Worm (Caenorhabditis elegans): ENCODE measurements around the gene letm-1.
A peak's percentile ranks its signal among the peaks of the same experiment; 100 is the strongest.

The letm-1 gene

ce11 chrV:13652322-13652721, 8.7 kb upstream of the letm-1 start:
- TF ChIP-seq odd-2 (tag; optimal IDR thresholded peaks at IDR 0.05) (no peak), hlh-30 (tag; optimal IDR thresholded peaks at IDR 0.05; ENCODE audit: insufficient read depth) (no peak), madf-2 (tag; optimal IDR thresholded peaks at IDR 0.05) (no peak), lim-6 (tag; optimal IDR thresholded peaks at IDR 0.05) (no peak), mec-3 (tag; optimal IDR thresholded peaks at IDR 0.05; ENCODE audit: borderline replicate concordance) (no peak), unc-86 (tag; optimal IDR thresholded peaks at IDR 0.05) (no peak), ets-4 (tag; optimal IDR thresholded peaks at IDR 0.05) (no peak), ceh-48 (tag; optimal IDR thresholded peaks at IDR 0.05) (no peak), pha-4 (tag; optimal IDR thresholded peaks at IDR 0.05) (no peak), ceh-18 (tag; optimal IDR thresholded peaks at IDR 0.05) (no peak), fkh-10 (GFP tag; optimal IDR thresholded peaks at IDR 0.05) (no peak), dve-1 (tag; optimal IDR thresholded peaks at IDR 0.05) (no peak), eyg-1 (tag; optimal IDR thresholded peaks at IDR 0.05) (no peak), hlh-6 (tag; optimal IDR thresholded peaks at IDR 0.05) (no peak), rnt-1 (tag; optimal IDR thresholded peaks at IDR 0.05) (no peak), ztf-16 (tag; optimal IDR thresholded peaks at IDR 0.05) (no peak)

- no peak for TF ChIP-seq ceh-48 (tag; optimal IDR thresholded peaks at IDR 0.05)
- no peak for TF ChIP-seq lin-11 (tag; optimal IDR thresholded peaks at IDR 0.05)
- no peak for TF ChIP-seq ceh-30 (tag; optimal IDR thresholded peaks at IDR 0.05)
- no peak for TF ChIP-seq K09A11.1 (tag; optimal IDR thresholded peaks at IDR 0.05; ENCODE audit: insufficient read depth)
Measured at ce11 chrV:13653713-13654393, 7.2 kb upstream of the letm-1 start, which contains the start of gene lpin-1. lpin-1 (minus strand) TSS chrV:13654129.

ce11 chrV:13654394-13654792, 6.7 kb upstream of the letm-1 start:
- TF ChIP-seq gmeb-2 (tag; optimal IDR thresholded peaks at IDR 0.05) (no peak), ets-4 (tag; optimal IDR thresholded peaks at IDR 0.05) (no peak), ref-2 (tag; optimal IDR thresholded peaks at IDR 0.05) (no peak), sox-4 (tag; optimal IDR thresholded peaks at IDR 0.05) (no peak), dmd-4 (tag; optimal IDR thresholded peaks at IDR 0.05; ENCODE audit: borderline replicate concordance) (no peak)

ce11 chrV:13655202-13655764, 5.8 kb upstream of the letm-1 start:
- TF ChIP-seq ceh-48 (tag; optimal IDR thresholded peaks at IDR 0.05) (peak; percentile 18), K02D7.2 (tag; optimal IDR thresholded peaks at IDR 0.05) (no peak), ceh-24 (tag; optimal IDR thresholded peaks at IDR 0.05) (no peak), hlh-30 (tag; optimal IDR thresholded peaks at IDR 0.05; ENCODE audit: insufficient read depth) (no peak), ztf-16 (tag; optimal IDR thresholded peaks at IDR 0.05) (no peak), ceh-6 (GFP tag; optimal IDR thresholded peaks at IDR 0.05) (no peak), ceh-18 (tag; optimal IDR thresholded peaks at IDR 0.05) (peak; percentile 41), ceh-31 (tag; optimal IDR thresholded peaks at IDR 0.05) (peak; percentile 78), pros-1 (tag; optimal IDR thresholded peaks at IDR 0.05) (peak; percentile 22), unc-55 (GFP tag; optimal IDR thresholded peaks at IDR 0.05) (peak; percentile 52), nfya-1 (tag; optimal IDR thresholded peaks at IDR 0.05) (peak; percentile 65), ceh-34 (tag; optimal IDR thresholded peaks at IDR 0.05) (peak; percentile 55), unc-3 (GFP tag; conservative IDR thresholded peaks at IDR 0.05) (no peak), unc-3 (tag; optimal IDR thresholded peaks at IDR 0.05) (no peak), ref-2 (tag; optimal IDR thresholded peaks at IDR 0.05) (peak; percentile 53), tbx-2 (tag; optimal IDR thresholded peaks at IDR 0.05) (peak; percentile 62), dve-1 (tag; optimal IDR thresholded peaks at IDR 0.05) (peak; percentile 21), unc-42 (tag; optimal IDR thresholded peaks at IDR 0.05) (peak; percentile 59), F13H6.1 (tag; optimal IDR thresholded peaks at IDR 0.05) (peak; percentile 20), K09A11.1 (tag; optimal IDR thresholded peaks at IDR 0.05; ENCODE audit: insufficient read depth) (peak; percentile 5), C08G9.2 (tag; optimal IDR thresholded peaks at IDR 0.05) (peak; percentile 3), nhr-11 (tag; optimal IDR thresholded peaks at IDR 0.05) (no peak)

All from whole organism, late embryonic.